Fruit fly (Drosophila melanogaster): Measurements from ENCODE around the gene Taf1.

dm6 chr3R:6644334-6644733, 2.4 kb upstream of the Taf1 start, which contains the start of gene Ass:
- TF ChIP-seq Blimp-1 (GFP tag; optimal IDR thresholded peaks at IDR 0.05) (no peak), cyc (GFP tag; optimal IDR thresholded peaks at IDR 0.05) (no peak), Lpt (GFP tag; optimal IDR thresholded peaks at IDR 0.05) (no peak), fd59A (GFP tag; optimal IDR thresholded peaks at IDR 0.05) (no peak), CG16779 (tag; optimal IDR thresholded peaks at IDR 0.05) (no peak), OdsH (GFP tag; optimal IDR thresholded peaks at IDR 0.05) (no peak)

Data from whole organism, prepupa.